Worm (Caenorhabditis elegans): ENCODE results near the gene W05H9.4.

The W05H9.4 gene

ce11 chrX:6250866-6251265 lies 12.6 kb upstream of the W05H9.4 start:
- TF ChIP-seq sma-9 (GFP tag; optimal IDR thresholded peaks at IDR 0.05) (peak; percentile 62), sma-9 (tag; optimal IDR thresholded peaks at IDR 0.05) (no peak), blmp-1 (tag; optimal IDR thresholded peaks at IDR 0.05; ENCODE audit: insufficient read depth) (no peak), nhr-129 (tag; optimal IDR thresholded peaks at IDR 0.05) (no peak), nhr-10 (tag; optimal IDR thresholded peaks at IDR 0.05) (no peak), gmeb-1 (tag; optimal IDR thresholded peaks at IDR 0.05) (no peak), lsy-2 (tag; optimal IDR thresholded peaks at IDR 0.05) (peak in 1 of 2 experiments; percentile 4), sem-4 (tag; optimal IDR thresholded peaks at IDR 0.05) (peak; percentile 30), ztf-11 (tag; optimal IDR thresholded peaks at IDR 0.05) (no peak), zag-1 (tag; optimal IDR thresholded peaks at IDR 0.05) (peak; percentile 57), lin-11 (tag; optimal IDR thresholded peaks at IDR 0.05) (no peak), mbf-1 (tag; optimal IDR thresholded peaks at IDR 0.05) (no peak), unc-55 (GFP tag; optimal IDR thresholded peaks at IDR 0.05) (no peak)

- TF ChIP-seq nhr-21 (tag; optimal IDR thresholded peaks at IDR 0.05) (peak; percentile 26), lin-39 (tag; optimal IDR thresholded peaks at IDR 0.05) (no peak), nhr-12 (tag; optimal IDR thresholded peaks at IDR 0.05) (no peak), nhr-237 (tag; optimal IDR thresholded peaks at IDR 0.05) (no peak), sma-9 (GFP tag; optimal IDR thresholded peaks at IDR 0.05) (peak; percentile 1), sma-9 (tag; optimal IDR thresholded peaks at IDR 0.05) (no peak), ceh-82 (tag; optimal IDR thresholded peaks at IDR 0.05) (no peak), nhr-129 (tag; optimal IDR thresholded peaks at IDR 0.05) (no peak), lin-13 (GFP tag; optimal IDR thresholded peaks at IDR 0.05) (no peak), egl-27 (tag; optimal IDR thresholded peaks at IDR 0.05) (no peak), unc-55 (GFP tag; optimal IDR thresholded peaks at IDR 0.05) (no peak), blmp-1 (tag; optimal IDR thresholded peaks at IDR 0.05; ENCODE audit: insufficient read depth) (no peak), gmeb-1 (tag; optimal IDR thresholded peaks at IDR 0.05) (no peak), peb-1 (tag; optimal IDR thresholded peaks at IDR 0.05) (no peak), R02D3.7 (tag; optimal IDR thresholded peaks at IDR 0.05) (no peak), ztf-4 (tag; optimal IDR thresholded peaks at IDR 0.05) (no peak), ztf-11 (tag; optimal IDR thresholded peaks at IDR 0.05) (no peak)
These were observed 12.1 kb upstream of the W05H9.4 start for ce11 chrX:6251321-6251720.

ce11 chrX:6251947-6252617 lies 11.4 kb upstream of the W05H9.4 start:
- peak in 1 of 2 experiments; percentile 7 for TF ChIP-seq lsy-2 (tag; optimal IDR thresholded peaks at IDR 0.05)
- no peak for TF ChIP-seq elt-3 (tag; optimal IDR thresholded peaks at IDR 0.05)
- TF ChIP-seq sma-9 (GFP tag; optimal IDR thresholded peaks at IDR 0.05) = peak; percentile 64
- TF ChIP-seq sma-9 (tag; optimal IDR thresholded peaks at IDR 0.05) = no peak
- TF ChIP-seq gmeb-1 (tag; optimal IDR thresholded peaks at IDR 0.05) = peak; percentile 21
- TF ChIP-seq sma-3 (GFP tag; optimal IDR thresholded peaks at IDR 0.05) = peak; percentile 34
- peak; percentile 98 for TF ChIP-seq ama-1 (optimal IDR thresholded peaks at IDR 0.05)
- TF ChIP-seq ztf-4 (tag; optimal IDR thresholded peaks at IDR 0.05) = no peak
- TF ChIP-seq lin-11 (tag; optimal IDR thresholded peaks at IDR 0.05) = peak; percentile 30
- TF ChIP-seq nhr-129 (tag; optimal IDR thresholded peaks at IDR 0.05) = peak; percentile 37
- TF ChIP-seq nhr-21 (tag; optimal IDR thresholded peaks at IDR 0.05) = peak; percentile 20
- TF ChIP-seq mdl-1 (tag; optimal IDR thresholded peaks at IDR 0.05) = peak in 1 of 2 experiments; percentile 44
- TF ChIP-seq zag-1 (tag; optimal IDR thresholded peaks at IDR 0.05) = no peak
- TF ChIP-seq fos-1 (tag; optimal IDR thresholded peaks at IDR 0.05) = peak; percentile 53
- TF ChIP-seq F13H6.1 (tag; optimal IDR thresholded peaks at IDR 0.05) = peak; percentile 58
- peak; percentile 49 for TF ChIP-seq lin-13 (GFP tag; optimal IDR thresholded peaks at IDR 0.05)
- no peak for TF ChIP-seq lin-39 (tag; optimal IDR thresholded peaks at IDR 0.05)
- TF ChIP-seq C34F6.9 (tag; optimal IDR thresholded peaks at IDR 0.05) = peak; percentile 54
- peak; percentile 5 for TF ChIP-seq nhr-6 (tag; optimal IDR thresholded peaks at IDR 0.05)

DNA sequence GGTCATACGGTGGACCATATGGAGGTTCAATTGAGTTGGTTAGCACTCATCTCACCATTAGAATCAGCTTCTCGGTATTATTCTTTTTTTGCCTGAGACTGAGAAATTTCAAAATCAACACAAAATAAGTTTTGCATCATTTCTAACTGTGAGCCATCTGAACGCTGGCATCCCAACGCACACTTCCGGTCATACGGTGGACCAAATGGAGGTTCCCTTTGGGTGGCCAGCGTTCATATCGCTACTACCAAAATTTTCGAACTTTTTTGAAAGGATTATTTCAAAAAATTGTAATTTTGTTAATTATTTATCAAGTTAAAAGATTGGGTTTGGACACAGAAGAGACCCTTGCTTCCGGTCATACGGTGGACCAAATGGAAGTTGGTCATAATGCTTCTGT lies 10.7 kb upstream of the W05H9.4 start:
- TF ChIP-seq mab-5 (tag; optimal IDR thresholded peaks at IDR 0.05) (no peak), lin-13 (GFP tag; optimal IDR thresholded peaks at IDR 0.05) (no peak), blmp-1 (tag; optimal IDR thresholded peaks at IDR 0.05; ENCODE audit: insufficient read depth) (no peak), nhr-25 (tag; optimal IDR thresholded peaks at IDR 0.05) (peak; percentile 23), Y55F3AM.14 (GFP tag; optimal IDR thresholded peaks at IDR 0.05) (peak; percentile 31), skn-1 (tag; optimal IDR thresholded peaks at IDR 0.05) (no peak), gmeb-1 (tag; optimal IDR thresholded peaks at IDR 0.05) (peak; percentile 9), dmd-4 (tag; optimal IDR thresholded peaks at IDR 0.05) (no peak), crh-2 (tag; optimal IDR thresholded peaks at IDR 0.05) (no peak), elt-3 (tag; optimal IDR thresholded peaks at IDR 0.05) (no peak)

Measured in whole organism, L2 larva.